Fruit fly (Drosophila melanogaster) whole organism, embryonic: ENCODE data around the gene Syt12.

Source experiments
- Antp ChIP-seq: fragments of 200-800 bp; sonication (Bioruptor generic); optimal IDR thresholded peaks from 3 replicates; lab custom pipeline; 2016; ENCODE audit warnings: missing biosample characterization, missing genetic modification characterization
- CG10209 ChIP-seq: fragments of 200-800 bp; sonication (Bioruptor generic); optimal IDR thresholded peaks from 3 replicates; lab custom pipeline; 2017; ENCODE audit warnings: missing biosample characterization, mild to moderate bottlenecking, missing genetic modification characterization, missing genetic modification reagents
- CG1024 ChIP-seq: fragments of 200-800 bp; sonication (Bioruptor generic); IDR thresholded peaks from 2 replicates; pipeline ENCODE4 v1.3.6; 2022; ENCODE audit warnings: missing biosample characterization, missing genetic modification characterization
- CG10366 ChIP-seq: fragments of 200-800 bp; sonication (Bioruptor generic); IDR thresholded peaks from 2 replicates; pipeline ENCODE4 v1.3.6; 2022; ENCODE audit warnings: missing biosample characterization, missing genetic modification characterization
- CG11456 ChIP-seq: fragments of 200-800 bp; sonication (Bioruptor generic); IDR thresholded peaks from 3 replicates; pipeline ENCODE4 v1.3.6; 2022; ENCODE audit warnings: missing biosample characterization, missing genetic modification characterization
- CG12071 ChIP-seq: fragments of 200-800 bp; sonication (Bioruptor generic); optimal IDR thresholded peaks from 3 replicates; lab custom pipeline; 2018; ENCODE audit warnings: missing biosample characterization, mild to moderate bottlenecking, missing genetic modification characterization
- CG13424 ChIP-seq: fragments of 200-800 bp; sonication (Bioruptor generic); optimal IDR thresholded peaks from 2 replicates; lab custom pipeline; 2019; ENCODE audit warnings: missing biosample characterization, mild to moderate bottlenecking, missing genetic modification characterization, moderate library complexity
- CG14441 ChIP-seq: fragments of 200-800 bp; sonication (Bioruptor generic); IDR thresholded peaks from 2 replicates; pipeline ENCODE4 v1.3.6; 2022; ENCODE audit warnings: missing biosample characterization, missing genetic modification characterization
- CG15601 ChIP-seq: fragments of 200-800 bp; sonication (Bioruptor generic); optimal IDR thresholded peaks from 3 replicates; lab custom pipeline; 2019; ENCODE audit warnings: missing biosample characterization, mild to moderate bottlenecking, missing genetic modification characterization, moderate library complexity
- CG17612 ChIP-seq: fragments of 200-800 bp; sonication (Bioruptor generic); IDR thresholded peaks from 2 replicates; pipeline ENCODE4 v1.3.6; 2022; ENCODE audit warnings: missing biosample characterization, missing genetic modification characterization
- CG2712 ChIP-seq: fragments of 200-800 bp; optimal IDR thresholded peaks from 3 replicates; lab custom pipeline; 2019; ENCODE audit warnings: missing biosample characterization, mild to moderate bottlenecking, missing genetic modification characterization, moderate library complexity
- CG32767 ChIP-seq: fragments of 200-800 bp; sonication (Bioruptor generic); IDR thresholded peaks from 2 replicates; pipeline ENCODE4 v1.3.6; 2022; ENCODE audit warnings: missing biosample characterization, missing genetic modification characterization
- CG3281 ChIP-seq: fragments of 200-800 bp; sonication (Bioruptor generic); optimal IDR thresholded peaks from 3 replicates; lab custom pipeline; 2017; ENCODE audit warnings: missing biosample characterization, mild to moderate bottlenecking, missing genetic modification characterization
- CG33557 ChIP-seq: fragments of 200-800 bp; sonication (Bioruptor generic); optimal IDR thresholded peaks from 2 replicates; lab custom pipeline; 2019; ENCODE audit warnings: missing biosample characterization, mild to moderate bottlenecking, missing genetic modification characterization, moderate library complexity
- CG43689 ChIP-seq: fragments of 200-800 bp; sonication (Bioruptor generic); IDR thresholded peaks from 2 replicates; pipeline ENCODE4 v1.3.6; 2022; ENCODE audit warnings: missing biosample characterization, missing genetic modification characterization
- CG8388 ChIP-seq: fragments of 200-800 bp; sonication (Bioruptor generic); optimal IDR thresholded peaks from 2 replicates; lab custom pipeline; 2019; ENCODE audit warnings: missing biosample characterization, mild to moderate bottlenecking, missing genetic modification characterization, moderate library complexity
- CG8478 ChIP-seq: fragments of >200 bp; optimal IDR thresholded peaks from 2 replicates; lab custom pipeline; 2018
- CG8944 ChIP-seq: fragments of 200-800 bp; sonication (Bioruptor generic); optimal IDR thresholded peaks from 3 replicates; lab custom pipeline; 2016; ENCODE audit warnings: missing biosample characterization, missing genetic modification characterization
- CrebB ChIP-seq: fragments of 200-800 bp; sonication (Bioruptor generic); optimal IDR thresholded peaks from 3 replicates; lab custom pipeline; 2018; ENCODE audit warnings: missing biosample characterization, mild to moderate bottlenecking, missing genetic modification characterization
- D19A ChIP-seq: fragments of 200-800 bp; optimal IDR thresholded peaks from 3 replicates; lab custom pipeline; 2019; ENCODE audit warnings: missing biosample characterization, mild to moderate bottlenecking, missing genetic modification characterization, moderate library complexity
- D19B ChIP-seq: fragments of 200-800 bp; sonication (Bioruptor generic); optimal IDR thresholded peaks from 2 replicates; lab custom pipeline; 2017; ENCODE audit warnings: missing biosample characterization, mild to moderate bottlenecking, missing genetic modification characterization
- Dbx ChIP-seq: fragments of 200-800 bp; sonication (Bioruptor generic); IDR thresholded peaks from 3 replicates; pipeline ENCODE4 v1.3.6; 2022; ENCODE audit warnings: missing biosample characterization, missing genetic modification characterization
- Eip74EF ChIP-seq, 2 experiments: fragments of 200-800 bp in 1 of 2; fragments of >200 bp in 1 of 2; sonication (Bioruptor generic) in 1 of 2; optimal IDR thresholded peaks; 2 replicates each; lab custom pipeline; 2017 to 2019; ENCODE audit warnings: missing biosample characterization in 2 of 2, missing genetic modification characterization in 2 of 2, mild to moderate bottlenecking in 1 of 2, moderate library complexity in 1 of 2
- GATAe ChIP-seq: fragments of 200-800 bp; sonication (Bioruptor generic); conservative IDR thresholded peaks from 2 replicates; pipeline ENCODE4 v1.3.6; 2022; ENCODE audit warnings: missing biosample characterization, missing genetic modification characterization
- Hr3 ChIP-seq: fragments of 200-800 bp; sonication (Bioruptor generic); optimal IDR thresholded peaks from 3 replicates; lab custom pipeline; 2016; ENCODE audit warnings: missing biosample characterization, missing genetic modification characterization
- Hr78 ChIP-seq, 2 experiments: fragments of 200-800 bp in 1 of 2; fragments of >200 bp in 1 of 2; sonication (Bioruptor generic) in 1 of 2; optimal IDR thresholded peaks; 2 replicates each; lab custom pipeline; 2017 to 2019; ENCODE audit warnings: missing biosample characterization in 2 of 2, missing genetic modification characterization in 2 of 2, mild to moderate bottlenecking in 1 of 2, moderate library complexity in 1 of 2
- Lim3 ChIP-seq: fragments of 200-800 bp; sonication (Bioruptor generic); IDR thresholded peaks from 2 replicates; pipeline ENCODE4 v1.3.6; 2022; ENCODE audit warnings: missing biosample characterization, missing genetic modification characterization
- MESR4 ChIP-seq: fragments of 200-800 bp; sonication (Bioruptor generic); optimal IDR thresholded peaks from 2 replicates; lab custom pipeline; 2018; ENCODE audit warnings: missing biosample characterization, mild to moderate bottlenecking, missing genetic modification characterization, moderate library complexity
- Mad ChIP-seq: fragments of 200-800 bp; sonication (Bioruptor generic); optimal IDR thresholded peaks from 2 replicates; lab custom pipeline; 2016; ENCODE audit warnings: missing biosample characterization, missing genetic modification characterization
- Poxn ChIP-seq: fragments of 200-800 bp; sonication (Bioruptor generic); IDR thresholded peaks from 2 replicates; pipeline ENCODE4 v1.3.6; 2022; ENCODE audit warnings: missing biosample characterization, missing genetic modification characterization
- Scr ChIP-seq: fragments of 200-800 bp; sonication (Bioruptor generic); IDR thresholded peaks from 2 replicates; pipeline ENCODE4 v1.3.6; 2022; ENCODE audit warnings: missing biosample characterization, missing genetic modification characterization; ENCODE audit not compliant: partially characterized antibody
- Side ChIP-seq: fragments of 200-800 bp; sonication (Bioruptor generic); optimal IDR thresholded peaks from 2 replicates; lab custom pipeline; 2016; ENCODE audit warnings: missing biosample characterization, missing genetic modification characterization
- Sox100B ChIP-seq: fragments of 200-800 bp; sonication (Bioruptor generic); optimal IDR thresholded peaks from 3 replicates; lab custom pipeline; 2018; ENCODE audit warnings: missing biosample characterization, mild to moderate bottlenecking, missing genetic modification characterization
- TFAM ChIP-seq: fragments of 200-800 bp; sonication (Bioruptor generic); optimal IDR thresholded peaks from 2 replicates; lab custom pipeline; 2017; ENCODE audit warnings: missing biosample characterization, missing genetic modification characterization, inconsistent platforms
- ab ChIP-seq: fragments of 200-800 bp; sonication (Bioruptor generic); optimal IDR thresholded peaks from 2 replicates; lab custom pipeline; 2016; ENCODE audit warnings: missing biosample characterization, missing genetic modification characterization
- ash1 ChIP-seq: fragments of 200-800 bp; sonication (Bioruptor generic); optimal IDR thresholded peaks from 2 replicates; lab custom pipeline; 2018; ENCODE audit warnings: missing biosample characterization, mild to moderate bottlenecking, missing genetic modification characterization
- dm ChIP-seq: fragments of 200-800 bp; sonication (Bioruptor generic); optimal IDR thresholded peaks from 3 replicates; lab custom pipeline; 2016; ENCODE audit warnings: missing biosample characterization, missing genetic modification characterization
- gem ChIP-seq: fragments of 200-800 bp; sonication (Bioruptor generic); optimal IDR thresholded peaks from 2 replicates; lab custom pipeline; 2019; ENCODE audit warnings: missing biosample characterization, mild to moderate bottlenecking, missing genetic modification characterization, moderate library complexity
- h ChIP-seq: fragments of >200 bp; optimal IDR thresholded peaks from 2 replicates; lab custom pipeline; 2017
- ind ChIP-seq: fragments of 200-800 bp; sonication (Bioruptor generic); optimal IDR thresholded peaks from 3 replicates; lab custom pipeline; 2016; ENCODE audit warnings: missing biosample characterization, missing genetic modification characterization
- insv ChIP-seq, 2 experiments: fragments of 200-800 bp; sonication (Bioruptor generic); optimal IDR thresholded peaks; 3 replicates each; lab custom pipeline; 2016 to 2018; ENCODE audit warnings: missing biosample characterization in 2 of 2, missing genetic modification characterization in 2 of 2
- lbe ChIP-seq: fragments of 200-800 bp; sonication (Bioruptor generic); optimal IDR thresholded peaks from 2 replicates; lab custom pipeline; 2016; ENCODE audit warnings: missing biosample characterization, mild to moderate bottlenecking, missing genetic modification characterization
- mld ChIP-seq: fragments of 200-800 bp; sonication (Bioruptor generic); IDR thresholded peaks from 3 replicates; pipeline ENCODE4 v1.3.6; 2022; ENCODE audit warnings: missing biosample characterization, missing genetic modification characterization; ENCODE audit not compliant: partially characterized antibody
- ranshi ChIP-seq: fragments of 200-800 bp; sonication (Bioruptor generic); IDR thresholded peaks from 2 replicates; pipeline ENCODE4 v1.3.6; 2022; ENCODE audit warnings: missing biosample characterization, missing genetic modification characterization
- sc ChIP-seq, 3 experiments: fragments of >200 bp in 2 of 3; fragments of 200-800 bp in 1 of 3; sonication (Bioruptor generic) in 1 of 3; optimal IDR thresholded peaks; 2 replicates in 2 of 3; 3 replicates in 1 of 3; lab custom pipeline; 2017; ENCODE audit warnings: mild to moderate bottlenecking in 1 of 3, missing biosample characterization in 1 of 3, missing genetic modification characterization in 1 of 3, missing genetic modification reagents in 1 of 3
- sim ChIP-seq: fragments of 200-800 bp; sonication (Bioruptor generic); IDR thresholded peaks from 2 replicates; pipeline ENCODE4 v1.3.6; 2022; ENCODE audit warnings: missing biosample characterization, missing genetic modification characterization
- slou ChIP-seq: fragments of 200-800 bp; sonication (Bioruptor generic); optimal IDR thresholded peaks from 3 replicates; lab custom pipeline; 2016; ENCODE audit warnings: missing biosample characterization, missing genetic modification characterization
- sob ChIP-seq: fragments of 200-800 bp; sonication (Bioruptor generic); IDR thresholded peaks from 2 replicates; pipeline ENCODE4 v1.3.6; 2022; ENCODE audit warnings: missing biosample characterization, missing genetic modification characterization
- tin ChIP-seq: fragments of 200-800 bp; sonication (Bioruptor generic); optimal IDR thresholded peaks from 3 replicates; lab custom pipeline; 2016; ENCODE audit warnings: missing biosample characterization, missing genetic modification characterization
- trh ChIP-seq: fragments of 200-800 bp; sonication (Bioruptor generic); optimal IDR thresholded peaks from 2 replicates; lab custom pipeline; 2016; ENCODE audit warnings: missing biosample characterization, missing genetic modification characterization
- twi ChIP-seq: fragments of 200-800 bp; optimal IDR thresholded peaks from 2 replicates; lab custom pipeline; 2019; ENCODE audit warnings: missing biosample characterization, mild to moderate bottlenecking, missing genetic modification characterization, moderate library complexity

Gene Syt12

DNA sequence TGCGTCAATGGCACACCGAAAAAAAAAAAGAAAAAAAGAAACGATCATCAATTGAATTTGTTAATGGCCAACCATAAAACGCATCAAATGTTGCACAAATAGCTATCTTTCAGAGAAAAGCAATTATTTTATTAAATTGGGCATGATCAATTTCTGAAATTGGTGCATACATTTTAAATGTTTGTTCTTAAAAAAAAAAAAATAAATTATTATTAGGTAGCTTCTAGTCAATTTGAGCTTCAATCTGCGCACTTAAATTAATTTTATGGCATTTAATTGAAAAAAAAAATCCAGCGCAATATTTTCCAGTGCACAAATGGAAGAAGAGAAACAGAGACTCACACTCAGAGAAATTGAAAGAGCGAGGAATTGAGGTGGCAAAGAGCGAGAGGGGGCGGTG lies 35.9 kb upstream of the Syt12 start (continued):
- no peak for TF ChIP-seq CG43689 (GFP tag; lab: Robert Waterston, UW)
- TF ChIP-seq MESR4 (GFP tag; lab: Kevin White, UChicago) = no peak
- TF ChIP-seq CG13424 (tag; lab: Kevin White, UChicago) = peak; percentile 68
- peak; percentile 68 for TF ChIP-seq ind
- TF ChIP-seq Eip74EF (GFP tag; optimal IDR thresholded peaks at IDR 0.05; lab: Kevin White, UChicago) = peak in 1 of 2 experiments; percentile 24
- TF ChIP-seq ranshi (GFP tag; lab: Robert Waterston, UW) = peak; percentile 44; the same call in 1 of the 2 replicates
- TF ChIP-seq CG3281 (GFP tag; lab: Kevin White, UChicago) = peak; percentile 56
- peak; percentile 74 for TF ChIP-seq CG2712 (tag; lab: Kevin White, UChicago)
- no peak for TF ChIP-seq CG8478 (lab: Kevin White, UChicago)
- peak; percentile 45; the same call in 1 of the 2 replicates for TF ChIP-seq CG10366
- no peak for TF ChIP-seq insv (GFP tag; optimal IDR thresholded peaks at IDR 0.05; lab: Kevin White, UChicago)
- TF ChIP-seq CG10209 (GFP tag; lab: Kevin White, UChicago) = peak; percentile 62
- no peak for TF ChIP-seq TFAM (GFP tag; lab: Kevin White, UChicago)
- no peak for TF ChIP-seq GATAe (GFP tag; lab: Robert Waterston, UW)
- no peak for TF ChIP-seq sim (GFP tag; lab: Robert Waterston, UW)
- no peak for TF ChIP-seq Poxn
- TF ChIP-seq CG8388 = peak; percentile 38
- TF ChIP-seq sc (optimal IDR thresholded peaks at IDR 0.05; lab: Kevin White, UChicago) = no peak
- TF ChIP-seq sc (GFP tag; optimal IDR thresholded peaks at IDR 0.05; lab: Kevin White, UChicago) = no peak
- TF ChIP-seq sob (GFP tag; lab: Robert Waterston, UW) = peak; percentile 35; the same call in 1 of the 2 replicates
- no peak for TF ChIP-seq CG17612 (GFP tag; lab: Robert Waterston, UW)
- peak; percentile 61; the same call in 1 of the 2 replicates for TF ChIP-seq CG32767 (GFP tag; lab: Robert Waterston, UW)
- no peak for TF ChIP-seq CG1024 (GFP tag; lab: Robert Waterston, UW)
- TF ChIP-seq dm (GFP tag; lab: Kevin White, UChicago) = no peak
- no peak for TF ChIP-seq Lim3 (GFP tag; lab: Robert Waterston, UW)
- TF ChIP-seq twi (tag; lab: Kevin White, UChicago) = no peak
- TF ChIP-seq CG11456 (GFP tag; lab: Robert Waterston, UW) = 0 out of 3 replicates have a peak, but pooled peaks have one; percentile 5
- peak; percentile 53 for TF ChIP-seq CG8944 (GFP tag; lab: Kevin White, UChicago)
- peak; percentile 48 for TF ChIP-seq D19A (tag; lab: Kevin White, UChicago)
- TF ChIP-seq D19B (GFP tag; lab: Kevin White, UChicago) = peak; percentile 42
- peak; percentile 73 for TF ChIP-seq CG14441 (GFP tag; lab: Robert Waterston, UW)
- peak; percentile 43 for TF ChIP-seq lbe (GFP tag; lab: Kevin White, UChicago)
- no peak for TF ChIP-seq trh (GFP tag; lab: Kevin White, UChicago)
- TF ChIP-seq Sox100B = peak; percentile 66
- TF ChIP-seq Dbx = peak; percentile 35; the same call in 1 of the 3 replicates
- TF ChIP-seq CG15601 = no peak
- TF ChIP-seq Hr78 (GFP tag; optimal IDR thresholded peaks at IDR 0.05; lab: Kevin White, UChicago) = no peak
- TF ChIP-seq Side (GFP tag; lab: Kevin White, UChicago) = no peak
- TF ChIP-seq Mad (GFP tag; lab: Kevin White, UChicago) = peak; percentile 66
- no peak for TF ChIP-seq ab
- no peak for TF ChIP-seq mld (GFP tag; lab: Robert Waterston, UW)
- TF ChIP-seq tin = peak; percentile 60
- TF ChIP-seq CG33557 (GFP tag; lab: Kevin White, UChicago) = no peak
- no peak for TF ChIP-seq ash1 (GFP tag; lab: Kevin White, UChicago)
- TF ChIP-seq slou (GFP tag; lab: Kevin White, UChicago) = peak; percentile 61
- TF ChIP-seq CG12071 (GFP tag; lab: Kevin White, UChicago) = no peak
- no peak for TF ChIP-seq CrebB (tag; lab: Kevin White, UChicago)
- no peak for TF ChIP-seq h (lab: Kevin White, UChicago)
- TF ChIP-seq Hr3 = peak; percentile 58
- peak; percentile 85 for TF ChIP-seq gem
- peak; percentile 32 for TF ChIP-seq Antp (GFP tag; lab: Kevin White, UChicago)
- no peak for TF ChIP-seq Scr (GFP tag; lab: Robert Waterston, UW)
